Worm (Caenorhabditis elegans) whole organism, L1 larva: ENCODE results near the gene F14H3.5.

ENCODE experiments used
- Y116A8C.19 ChIP-seq: sonication (generic microtip); optimal IDR thresholded peaks from 2 replicates; lab custom pipeline; 2016; ENCODE audit warnings: missing compliant biosample characterization, missing genetic modification characterization, borderline replicate concordance
- aha-1 ChIP-seq: fragments of 150-350 bp; optimal IDR thresholded peaks from 2 replicates; lab custom pipeline; 2014; ENCODE audit warnings: missing biosample characterization, missing genetic modification characterization
- alr-1 ChIP-seq: fragments of 200-800 bp; sonication (Bioruptor generic); optimal IDR thresholded peaks from 2 replicates; lab custom pipeline; 2018; ENCODE audit warnings: borderline replicate concordance, mild to moderate bottlenecking, missing genetic modification characterization, missing compliant biosample characterization
- ama-1 ChIP-seq: fragments of 150-350 bp; optimal IDR thresholded peaks from 2 replicates; lab custom pipeline; 2014
- blmp-1 ChIP-seq: fragments of 150-350 bp; optimal IDR thresholded peaks from 2 replicates; lab custom pipeline; 2014; ENCODE audit warnings: missing biosample characterization, missing genetic modification characterization
- ceh-63 ChIP-seq: fragments of 200-800 bp; sonication (Bioruptor generic); optimal IDR thresholded peaks from 2 replicates; lab custom pipeline; 2018; ENCODE audit warnings: mild to moderate bottlenecking, missing genetic modification characterization, missing compliant biosample characterization
- ceh-8 ChIP-seq: fragments of 200-800 bp; sonication (Bioruptor generic); optimal IDR thresholded peaks from 2 replicates; lab custom pipeline; 2018; ENCODE audit warnings: mild to moderate bottlenecking, missing genetic modification characterization, moderate library complexity, missing compliant biosample characterization
- ceh-90 ChIP-seq: sonication (generic microtip); optimal IDR thresholded peaks from 2 replicates; lab custom pipeline; 2016; ENCODE audit warnings: missing genetic modification characterization, missing compliant biosample characterization
- dsc-1 ChIP-seq: sonication (generic microtip); optimal IDR thresholded peaks from 2 replicates; lab custom pipeline; 2016; ENCODE audit warnings: mild to moderate bottlenecking, missing genetic modification characterization, missing compliant biosample characterization
- efl-1 ChIP-seq, 4 experiments: fragments of 150-350 bp; optimal IDR thresholded peaks in 3 of 4; peaks in 1 of 4; 1 replicate in 1 of 4; 2 replicates in 3 of 4; lab custom pipeline; 2014; ENCODE audit warnings: missing biosample characterization in 2 of 4, missing genetic modification characterization in 2 of 4, missing genetic modification reagents in 2 of 4
- efl-3 ChIP-seq: fragments of 200-800 bp; sonication (Bioruptor generic); optimal IDR thresholded peaks from 2 replicates; lab custom pipeline; 2018; ENCODE audit warnings: mild to moderate bottlenecking, missing genetic modification characterization, missing compliant biosample characterization
- egl-13 ChIP-seq: sonication (generic microtip); optimal IDR thresholded peaks from 2 replicates; lab custom pipeline; 2016; ENCODE audit warnings: missing genotype, missing genetic modification reagents, missing genetic modification characterization, missing compliant biosample characterization
- elt-2 ChIP-seq: sonication (generic microtip); optimal IDR thresholded peaks from 2 replicates; lab custom pipeline; 2016; ENCODE audit warnings: missing genetic modification characterization, mild to moderate bottlenecking, inconsistent platforms, missing compliant biosample characterization, missing genetic modification reagents
- ets-5 ChIP-seq: fragments of 200-800 bp; sonication (Bioruptor generic); IDR thresholded peaks from 2 replicates; pipeline ENCODE4 v1.3.6; 2022; ENCODE audit warnings: missing genetic modification characterization, missing compliant biosample characterization
- fos-1 ChIP-seq: fragments of 150-350 bp; optimal IDR thresholded peaks from 2 replicates; lab custom pipeline; 2014; ENCODE audit warnings: missing biosample characterization, missing genetic modification characterization
- grh-1 ChIP-seq: fragments of 200-800 bp; sonication (Bioruptor generic); IDR thresholded peaks from 2 replicates; pipeline ENCODE4 v1.3.6; 2022; ENCODE audit warnings: missing genetic modification reagents, missing genetic modification characterization, missing compliant biosample characterization
- lin-13 ChIP-seq: fragments of 150-350 bp; optimal IDR thresholded peaks from 2 replicates; lab custom pipeline; 2014; ENCODE audit warnings: missing biosample characterization, missing genetic modification reagents, missing genetic modification characterization
- lin-14 ChIP-seq: fragments of 200-800 bp; sonication (Bioruptor generic); optimal IDR thresholded peaks from 2 replicates; lab custom pipeline; 2018; ENCODE audit warnings: mild to moderate bottlenecking, missing genetic modification characterization, moderate library complexity, missing compliant biosample characterization
- lin-35 ChIP-seq, 2 experiments: fragments of 150-350 bp; optimal IDR thresholded peaks; 2 replicates each; lab custom pipeline; 2014; ENCODE audit warnings: missing biosample characterization in 2 of 2, missing genetic modification characterization in 2 of 2, missing genetic modification reagents in 2 of 2
- lsy-2 ChIP-seq, 2 experiments: fragments of 150-350 bp; optimal IDR thresholded peaks; 2 replicates each; lab custom pipeline; 2014; ENCODE audit warnings: missing biosample characterization in 2 of 2, missing genetic modification characterization in 2 of 2
- mab-9 ChIP-seq: fragments of 200-800 bp; sonication (Bioruptor generic); IDR thresholded peaks from 2 replicates; pipeline ENCODE4 v1.3.6; 2022; ENCODE audit warnings: missing genetic modification reagents, missing genetic modification characterization, missing compliant biosample characterization
- mdl-1 ChIP-seq, 2 experiments: fragments of 150-350 bp; optimal IDR thresholded peaks; 2 replicates each; lab custom pipeline; 2014 to 2017; ENCODE audit warnings: missing biosample characterization in 2 of 2, missing genetic modification characterization in 2 of 2, inconsistent platforms in 1 of 2
- mep-1 ChIP-seq: fragments of 150-350 bp; optimal IDR thresholded peaks from 2 replicates; lab custom pipeline; 2014; ENCODE audit warnings: missing biosample characterization, missing genetic modification characterization
- nhr-11 ChIP-seq: fragments of 150-350 bp; optimal IDR thresholded peaks from 2 replicates; lab custom pipeline; 2014; ENCODE audit warnings: missing biosample characterization, missing genetic modification characterization
- nhr-20 ChIP-seq: sonication (generic microtip); optimal IDR thresholded peaks from 2 replicates; lab custom pipeline; 2016; ENCODE audit warnings: mild to moderate bottlenecking, missing genetic modification characterization, missing compliant biosample characterization
- nhr-47 ChIP-seq: sonication (generic microtip); optimal IDR thresholded peaks from 2 replicates; lab custom pipeline; 2016; ENCODE audit warnings: mild to moderate bottlenecking, missing genetic modification characterization, moderate library complexity, missing compliant biosample characterization
- nhr-71 ChIP-seq: sonication (generic microtip); optimal IDR thresholded peaks from 2 replicates; lab custom pipeline; 2016; ENCODE audit warnings: mild to moderate bottlenecking, missing genetic modification characterization, moderate library complexity, missing compliant biosample characterization
- nhr-77 ChIP-seq: fragments of 150-350 bp; optimal IDR thresholded peaks from 2 replicates; lab custom pipeline; 2014; ENCODE audit warnings: missing biosample characterization, missing genetic modification characterization
- nhr-84 ChIP-seq: sonication (generic microtip); optimal IDR thresholded peaks from 2 replicates; lab custom pipeline; 2017; ENCODE audit warnings: missing biosample characterization, missing genetic modification characterization
- nhr-85 ChIP-seq: sonication (generic microtip); peaks from one replicate; lab custom pipeline; 2016; ENCODE audit warnings: missing genetic modification characterization, inconsistent platforms, missing compliant biosample characterization
- nhr-90 ChIP-seq: sonication (generic microtip); optimal IDR thresholded peaks from 2 replicates; lab custom pipeline; 2016; ENCODE audit warnings: mild to moderate bottlenecking, missing genetic modification characterization, missing compliant biosample characterization; ENCODE audit not compliant: poor library complexity
- pag-3 ChIP-seq: sonication (generic microtip); optimal IDR thresholded peaks from 2 replicates; lab custom pipeline; 2017; ENCODE audit warnings: missing genetic modification characterization, mild to moderate bottlenecking, missing compliant biosample characterization, antibody characterized with exemption, borderline replicate concordance; ENCODE audit not compliant: insufficient read depth
- pax-3 ChIP-seq: fragments of 200-800 bp; sonication (Bioruptor generic); optimal IDR thresholded peaks from 2 replicates; lab custom pipeline; 2018; ENCODE audit warnings: mild to moderate bottlenecking, missing genetic modification characterization, moderate library complexity, missing compliant biosample characterization
- skn-1 ChIP-seq: fragments of 150-350 bp; optimal IDR thresholded peaks from 2 replicates; lab custom pipeline; 2014; ENCODE audit warnings: missing biosample characterization, missing genetic modification characterization
- sptf-1 ChIP-seq: fragments of 150-350 bp; optimal IDR thresholded peaks from 2 replicates; lab custom pipeline; 2014; ENCODE audit warnings: missing biosample characterization, missing genetic modification characterization
- swsn-7 ChIP-seq: sonication (generic microtip); optimal IDR thresholded peaks from 2 replicates; lab custom pipeline; 2016; ENCODE audit warnings: missing genetic modification characterization, missing compliant biosample characterization
- unc-62 ChIP-seq: fragments of 150-350 bp; optimal IDR thresholded peaks from 2 replicates; lab custom pipeline; 2014; ENCODE audit warnings: missing biosample characterization, missing genetic modification reagents, missing genetic modification characterization
- unc-98 ChIP-seq: fragments of 200-800 bp; sonication (Bioruptor generic); IDR thresholded peaks from 2 replicates; pipeline ENCODE4 v1.3.6; 2022; ENCODE audit warnings: missing genetic modification characterization, missing compliant biosample characterization
- vab-15 ChIP-seq: sonication (generic microtip); optimal IDR thresholded peaks from 2 replicates; lab custom pipeline; 2017; ENCODE audit warnings: missing genotype, mild to moderate bottlenecking, missing genetic modification characterization, missing compliant biosample characterization
- zag-1 ChIP-seq: fragments of 150-350 bp; optimal IDR thresholded peaks from 2 replicates; lab custom pipeline; 2014; ENCODE audit warnings: missing biosample characterization, missing genetic modification characterization
- ztf-11 ChIP-seq, 2 experiments: sonication (generic microtip); optimal IDR thresholded peaks; 2 replicates each; lab custom pipeline; 2016 to 2017; ENCODE audit warnings: missing genetic modification characterization in 2 of 2, missing biosample characterization in 1 of 2, missing compliant biosample characterization in 1 of 2

Gene F14H3.5

ce11 chrV:16045837-16046236 is 11.0 kb downstream of the F14H3.5 start, which contains the start of gene T10C6.15 (continued):
- TF ChIP-seq nhr-84 = no peak
- no peak for TF ChIP-seq skn-1 (tag; lab: Kevin White, UChicago)
- TF ChIP-seq mdl-1 (tag; optimal IDR thresholded peaks at IDR 0.05; lab: Kevin White, UChicago) = peak in 1 of 2 experiments; percentile 50
- peak; percentile 30 for TF ChIP-seq nhr-85 (tag; lab: Kevin White, UChicago)
- peak; percentile 67 for TF ChIP-seq nhr-20
- TF ChIP-seq sptf-1 (tag; lab: Kevin White, UChicago) = no peak
- TF ChIP-seq pax-3 (tag; lab: Kevin White, UChicago) = peak; percentile 49

ce11 chrV:16043686-16044085 is 13.2 kb downstream of the F14H3.5 start:
- TF ChIP-seq elt-2 (tag; lab: Kevin White, UChicago) (peak; percentile 50), fos-1 (tag; lab: Kevin White, UChicago) (no peak), nhr-71 (tag; lab: Kevin White, UChicago) (peak; percentile 5), lin-14 (no peak), vab-15 (tag; lab: Kevin White, UChicago) (no peak)

- TF ChIP-seq lsy-2 (tag; optimal IDR thresholded peaks at IDR 0.05; lab: Kevin White, UChicago) (no peak), lin-35 (GFP tag; optimal IDR thresholded peaks at IDR 0.05; lab: Kevin White, UChicago) (no peak), efl-3 (no peak), dsc-1 (no peak), skn-1 (tag; lab: Kevin White, UChicago) (no peak), ets-5 (GFP tag; lab: Robert Waterston, UW) (no peak), lin-14 (no peak), grh-1 (GFP tag; lab: Robert Waterston, UW) (no peak), blmp-1 (tag; lab: Kevin White, UChicago) (no peak), Y116A8C.19 (tag; lab: Kevin White, UChicago) (no peak)
- TF ChIP-seq, all 84 proteins: peak for 0
These were observed 14.2 kb downstream of the F14H3.5 start for ce11 chrV:16042743-16043014.

ce11 chrV:16041925-16042742 is 14.7 kb downstream of the F14H3.5 start, which contains the start of the genes his-2 and his-1:
TSS of gene his-2 (minus strand) at chrV:16042283.
TSS of gene his-1 (plus strand) at chrV:16042520.
- TF ChIP-seq nhr-85 (tag; lab: Kevin White, UChicago) (peak; percentile 74), nhr-47 (peak; percentile 11), lin-14 (peak; percentile 11), ztf-11 (tag; optimal IDR thresholded peaks at IDR 0.05; lab: Kevin White, UChicago) (peak in 1 of 2 experiments; percentile 63)

ce11 chrV:16041412-16041811 is 15.4 kb downstream of the F14H3.5 start:
- TF ChIP-seq mab-9 (no peak), lin-14 (peak; percentile 3), pag-3 (tag; lab: Kevin White, UChicago) (no peak), lsy-2 (tag; optimal IDR thresholded peaks at IDR 0.05; lab: Kevin White, UChicago) (peak in 1 of 2 experiments; percentile 19), ceh-90 (no peak), lin-13 (GFP tag; lab: Kevin White, UChicago) (no peak), ceh-8 (GFP tag; lab: Kevin White, UChicago) (no peak), ama-1 (lab: Kevin White, UChicago) (no peak), ceh-63 (GFP tag; lab: Kevin White, UChicago) (no peak), swsn-7 (tag; lab: Kevin White, UChicago) (no peak), pax-3 (tag; lab: Kevin White, UChicago) (no peak), grh-1 (GFP tag; lab: Robert Waterston, UW) (no peak), nhr-90 (peak; percentile 2), nhr-71 (tag; lab: Kevin White, UChicago) (peak; percentile 23), egl-13 (tag; lab: Kevin White, UChicago) (no peak), aha-1 (tag; lab: Kevin White, UChicago) (no peak), nhr-11 (no peak), alr-1 (tag; lab: Kevin White, UChicago) (no peak), mep-1 (peak; percentile 1), nhr-47 (no peak), unc-98 (GFP tag; lab: Robert Waterston, UW) (no peak), sptf-1 (tag; lab: Kevin White, UChicago) (no peak), efl-1 (optimal IDR thresholded peaks at IDR 0.05; lab: Kevin White, UChicago) (peak in 1 of 2 experiments; percentile 10), efl-1 (GFP tag; optimal IDR thresholded peaks at IDR 0.05 in 1 of 2; lab: Kevin White, UChicago) (no peak), ets-5 (GFP tag; lab: Robert Waterston, UW) (no peak), unc-62 (GFP tag; lab: Kevin White, UChicago) (no peak), nhr-77 (tag; lab: Kevin White, UChicago) (no peak), nhr-85 (tag; lab: Kevin White, UChicago) (peak; percentile 80), dsc-1 (no peak), zag-1 (tag; lab: Kevin White, UChicago) (no peak)
